Worm (Caenorhabditis elegans): ENCODE data around the gene F42A9.11.

ce11 chrIV:8614680-8615079, 12.8 kb upstream of the F42A9.11 start, which contains the start of gene cyp-33E3:
- TF ChIP-seq him-1 (tag; optimal IDR thresholded peaks at IDR 0.05) (no peak), dao-5 (tag; optimal IDR thresholded peaks at IDR 0.05) (no peak), W03F9.2 (tag; optimal IDR thresholded peaks at IDR 0.05) (no peak)
